Worm (Caenorhabditis elegans) whole organism, L1 larva: Measurements from ENCODE around the gene ceh-10.
A peak's percentile ranks its signal among the peaks of the same experiment; 100 is the strongest.

Source experiments
- alr-1 ChIP-seq: fragments of 200-800 bp; sonication (Bioruptor generic); optimal IDR thresholded peaks from 2 replicates; lab custom pipeline; 2018; ENCODE audit warnings: borderline replicate concordance, mild to moderate bottlenecking, missing genetic modification characterization, missing compliant biosample characterization
- aly-2 ChIP-seq: fragments of 150-350 bp; optimal IDR thresholded peaks from 2 replicates; lab custom pipeline; 2014; ENCODE audit warnings: missing biosample characterization, missing genetic modification characterization
- ceh-88 ChIP-seq: fragments of 200-800 bp; sonication (Bioruptor generic); IDR thresholded peaks from 2 replicates; pipeline ENCODE4 v1.3.6; 2022; ENCODE audit warnings: missing genetic modification characterization, missing compliant biosample characterization
- efl-1 ChIP-seq, 4 experiments: fragments of 150-350 bp; optimal IDR thresholded peaks in 3 of 4; peaks in 1 of 4; 1 replicate in 1 of 4; 2 replicates in 3 of 4; lab custom pipeline; 2014; ENCODE audit warnings: missing biosample characterization in 2 of 4, missing genetic modification characterization in 2 of 4, missing genetic modification reagents in 2 of 4
- elt-2 ChIP-seq: sonication (generic microtip); optimal IDR thresholded peaks from 2 replicates; lab custom pipeline; 2016; ENCODE audit warnings: missing genetic modification characterization, mild to moderate bottlenecking, inconsistent platforms, missing compliant biosample characterization, missing genetic modification reagents
- lin-39 ChIP-seq: fragments of 150-350 bp; optimal IDR thresholded peaks from 2 replicates; lab custom pipeline; 2014; ENCODE audit warnings: missing biosample characterization, missing genetic modification reagents, missing genetic modification characterization
- mab-9 ChIP-seq: fragments of 200-800 bp; sonication (Bioruptor generic); IDR thresholded peaks from 2 replicates; pipeline ENCODE4 v1.3.6; 2022; ENCODE audit warnings: missing genetic modification reagents, missing genetic modification characterization, missing compliant biosample characterization
- nhr-11 ChIP-seq: fragments of 150-350 bp; optimal IDR thresholded peaks from 2 replicates; lab custom pipeline; 2014; ENCODE audit warnings: missing biosample characterization, missing genetic modification characterization
- unc-62 ChIP-seq: fragments of 150-350 bp; optimal IDR thresholded peaks from 2 replicates; lab custom pipeline; 2014; ENCODE audit warnings: missing biosample characterization, missing genetic modification reagents, missing genetic modification characterization
- ztf-11 ChIP-seq, 2 experiments: sonication (generic microtip); optimal IDR thresholded peaks; 2 replicates each; lab custom pipeline; 2016 to 2017; ENCODE audit warnings: missing genetic modification characterization in 2 of 2, missing biosample characterization in 1 of 2, missing compliant biosample characterization in 1 of 2

- TF ChIP-seq elt-2 (tag; lab: Kevin White, UChicago) (peak; percentile 67), efl-1 (optimal IDR thresholded peaks at IDR 0.05; lab: Kevin White, UChicago) (no peak), efl-1 (GFP tag; optimal IDR thresholded peaks at IDR 0.05 in 1 of 2; lab: Kevin White, UChicago) (peak in 1 of 2 experiments; percentile 67), lin-39 (no peak), nhr-11 (tag; lab: Kevin White, UChicago) (no peak), aly-2 (no peak), unc-62 (GFP tag; lab: Kevin White, UChicago) (no peak), mab-9 (GFP tag; lab: Robert Waterston, UW) (no peak), ztf-11 (tag; optimal IDR thresholded peaks at IDR 0.05; lab: Kevin White, UChicago) (no peak), ceh-88 (GFP tag; lab: Robert Waterston, UW) (no peak), alr-1 (tag; lab: Kevin White, UChicago) (no peak)
Measured at ce11 chrIII:5835163-5835871, 36.5 kb downstream of the ceh-10 start.
